Fruit fly (Drosophila melanogaster): ENCODE measurements around the gene CG15312.

Gene CG15312

DNA sequence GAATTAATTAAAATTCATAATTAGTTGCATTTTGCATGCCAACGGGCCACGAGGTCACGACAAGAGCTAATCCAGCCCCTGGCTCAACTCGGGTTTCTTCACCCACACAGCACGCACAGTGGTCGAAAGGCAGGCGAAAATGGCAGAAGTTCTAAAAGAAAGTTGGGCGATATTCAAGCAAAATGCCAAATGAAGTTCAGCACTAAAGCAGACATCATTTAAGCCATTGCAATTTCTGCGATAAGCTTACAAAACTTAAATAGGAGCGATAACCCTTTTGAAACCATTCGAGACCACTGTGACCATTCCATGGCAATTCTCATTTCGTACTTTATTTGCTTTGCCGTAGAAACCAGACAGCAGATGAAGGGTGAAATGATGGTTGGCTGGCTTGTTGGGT, 3.1 kb downstream of the CG15312 start (continued):
- TF ChIP-seq pros (GFP tag; optimal IDR thresholded peaks at IDR 0.05) (no peak), tio (GFP tag; optimal IDR thresholded peaks at IDR 0.05) (no peak), Spps (tag; optimal IDR thresholded peaks at IDR 0.05) (no peak), ase (GFP tag; IDR thresholded peaks at IDR 0.05) (0 out of 3 replicates have a peak, but pooled peaks have one; percentile 37), CG11093 (GFP tag; IDR thresholded peaks at IDR 0.05) (no peak), CG4854 (GFP tag; optimal IDR thresholded peaks at IDR 0.05) (no peak), pnt (GFP tag; optimal IDR thresholded peaks at IDR 0.05) (peak; percentile 18), Hr78 (GFP tag; optimal IDR thresholded peaks at IDR 0.05) (no peak), Neu2 (GFP tag; optimal IDR thresholded peaks at IDR 0.05; ENCODE audit: borderline replicate concordance) (no peak), CG18619 (GFP tag; optimal IDR thresholded peaks at IDR 0.05) (no peak), Elba2 (GFP tag; optimal IDR thresholded peaks at IDR 0.05) (no peak)

DNA sequence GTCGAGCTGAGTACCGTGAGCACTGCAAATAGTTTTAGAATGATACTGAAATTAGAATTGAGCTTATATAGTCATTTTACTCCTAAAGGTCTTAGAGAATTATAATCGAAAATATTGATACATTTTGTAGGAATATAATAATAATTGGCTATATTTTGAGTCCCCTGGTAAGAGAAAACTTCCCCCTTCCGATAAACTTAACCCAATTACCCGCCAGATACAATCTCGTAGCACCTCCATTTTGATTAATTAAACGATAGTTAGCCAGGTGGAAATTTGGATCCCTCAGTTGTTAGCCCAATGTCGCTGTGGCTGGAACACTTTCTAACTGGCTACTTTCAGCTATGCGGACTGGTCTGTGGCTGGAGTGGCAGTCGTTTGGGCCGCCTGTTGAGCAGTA, 9.3 kb downstream of the CG15312 start, which contains the start of gene Gr9a:
TSS of gene Gr9a (plus strand) at position 301 of the 400 bp plus-strand sequence.
- TF ChIP-seq tio (GFP tag; optimal IDR thresholded peaks at IDR 0.05), result no peak
- TF ChIP-seq Blimp-1 (GFP tag; optimal IDR thresholded peaks at IDR 0.05), result no peak
- TF ChIP-seq Hr51 (GFP tag; optimal IDR thresholded peaks at IDR 0.05), result no peak
- no peak for TF ChIP-seq CG9797 (GFP tag; optimal IDR thresholded peaks at IDR 0.05)
- no peak for TF ChIP-seq stc (GFP tag; IDR thresholded peaks at IDR 0.05)
- TF ChIP-seq CG3065 (GFP tag; optimal IDR thresholded peaks at IDR 0.05), result no peak
- TF ChIP-seq Camta (GFP tag; optimal IDR thresholded peaks at IDR 0.05), result no peak
- TF ChIP-seq CG11085 (GFP tag; IDR thresholded peaks at IDR 0.05), result no peak
- no peak for TF ChIP-seq unpg (GFP tag; optimal IDR thresholded peaks at IDR 0.05)
- TF ChIP-seq CG32767 (GFP tag; IDR thresholded peaks at IDR 0.05), result no peak
- TF ChIP-seq Side (GFP tag; optimal IDR thresholded peaks at IDR 0.05), result no peak
- TF ChIP-seq CG15011 (GFP tag; optimal IDR thresholded peaks at IDR 0.05), result no peak
- no peak for TF ChIP-seq Doc3 (GFP tag; IDR thresholded peaks at IDR 0.05; ENCODE audit: partially characterized antibody)
- no peak for TF ChIP-seq chm (GFP tag; IDR thresholded peaks at IDR 0.05)
- no peak for TF ChIP-seq CG30431 (GFP tag; optimal IDR thresholded peaks at IDR 0.05)
- no peak for TF ChIP-seq CG12219 (GFP tag; optimal IDR thresholded peaks at IDR 0.05)
- TF ChIP-seq CG6272 (GFP tag; IDR thresholded peaks at IDR 0.05), result no peak
- TF ChIP-seq NK7.1 (GFP tag; optimal IDR thresholded peaks at IDR 0.05), result no peak
- no peak for TF ChIP-seq tin (GFP tag; optimal IDR thresholded peaks at IDR 0.05)
- no peak for TF ChIP-seq Ets65A (GFP tag)

DNA sequence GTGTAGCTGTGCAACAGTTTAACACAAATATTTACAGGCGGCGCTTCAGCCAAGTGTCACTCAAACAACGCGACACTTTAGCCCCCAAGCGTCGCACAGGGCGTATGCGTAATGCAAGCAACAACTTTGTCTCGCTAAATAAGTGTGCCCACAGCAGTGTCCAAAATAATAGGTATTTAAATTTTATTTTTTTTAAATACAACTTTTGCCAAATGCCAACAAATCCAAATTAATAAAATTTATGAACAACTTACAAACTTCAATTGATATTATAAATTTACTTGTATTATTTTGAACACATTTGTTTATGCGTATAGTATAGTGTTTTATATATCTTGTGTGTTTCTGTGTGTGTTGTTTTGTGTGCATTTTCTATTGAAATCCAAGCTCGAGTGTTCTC, 12.7 kb downstream of the CG15312 start:
- no peak for TF ChIP-seq Spps (tag; optimal IDR thresholded peaks at IDR 0.05)
- no peak for TF ChIP-seq dpn (GFP tag; optimal IDR thresholded peaks at IDR 0.05)
- TF ChIP-seq sens (GFP tag), result peak; percentile 56
- 0 out of 2 replicates have a peak, but pooled peaks have one; percentile 26 for TF ChIP-seq CG7372 (GFP tag; IDR thresholded peaks at IDR 0.05)
- TF ChIP-seq CG9797 (GFP tag; optimal IDR thresholded peaks at IDR 0.05), result no peak

DNA sequence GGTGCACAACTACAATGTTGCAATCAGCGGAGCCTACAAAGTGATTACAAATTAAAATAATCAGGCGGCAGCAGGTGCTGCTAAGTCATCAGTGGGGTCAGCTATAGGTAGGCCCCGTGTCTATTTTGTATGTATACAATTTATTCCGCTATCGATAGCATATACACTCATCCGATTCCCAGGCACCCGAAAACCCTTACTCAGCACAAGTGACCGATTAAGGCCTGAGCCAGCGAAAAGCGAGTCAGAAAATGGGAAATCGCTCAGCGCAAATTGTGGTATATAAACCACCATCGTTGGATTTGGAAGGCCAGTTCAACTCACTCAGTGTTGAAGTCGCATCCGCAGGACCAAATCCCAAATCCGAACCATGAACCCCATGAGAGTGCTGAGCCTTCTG, 17.1 kb downstream of the CG15312 start, which contains the start of gene Yp1:
TSS of gene Yp1 (plus strand) at position 265 of the 400 bp plus-strand sequence.
- TF ChIP-seq CG17328 (GFP tag; IDR thresholded peaks at IDR 0.05), result no peak
- TF ChIP-seq D19A (tag; optimal IDR thresholded peaks at IDR 0.05), result no peak
- TF ChIP-seq CG3163 (GFP tag; optimal IDR thresholded peaks at IDR 0.05), result no peak
- no peak for TF ChIP-seq gfzf (GFP tag; optimal IDR thresholded peaks at IDR 0.05)
